Fruit fly (Drosophila melanogaster): ENCODE measurements around the gene CG2150.

CG2150 gene

DNA sequence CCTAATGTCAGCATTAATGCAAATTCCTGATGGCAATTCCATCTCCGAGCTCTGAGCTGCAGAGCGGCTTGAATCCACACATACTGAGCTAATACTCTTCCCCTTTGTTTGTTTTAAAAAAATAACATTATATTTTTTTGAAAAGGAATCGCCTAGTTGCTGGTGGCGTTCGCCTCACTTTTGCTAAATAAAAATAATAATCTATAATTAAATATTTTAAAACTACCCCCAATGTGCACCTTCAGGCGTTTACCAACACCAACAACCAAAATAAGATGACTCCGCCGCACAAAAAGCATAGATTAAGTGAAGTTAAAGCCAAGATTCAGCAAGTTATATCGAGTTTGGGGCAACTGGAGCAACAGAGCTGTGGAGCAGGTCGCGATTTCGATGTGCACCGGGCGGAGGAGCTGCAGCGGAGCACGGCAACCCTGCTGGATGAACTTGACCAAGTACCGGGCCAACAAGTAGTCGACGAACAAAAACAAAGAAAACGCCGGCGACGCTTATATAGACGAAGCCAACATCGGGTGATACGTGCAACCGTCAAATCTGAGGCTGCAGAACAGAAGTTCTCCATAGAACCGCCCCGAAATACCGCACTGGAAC, 20.4 kb downstream of the CG2150 start, which contains the start of gene CG1896 (continued):
- TF ChIP-seq achi (GFP tag; optimal IDR thresholded peaks at IDR 0.05) (peak; percentile 77), CG6163 (GFP tag; IDR thresholded peaks at IDR 0.05) (peak; percentile 83), Hr4 (GFP tag; optimal IDR thresholded peaks at IDR 0.05) (peak; percentile 64), CG10631 (GFP tag; optimal IDR thresholded peaks at IDR 0.05) (peak; percentile 65), CG16779 (tag; optimal IDR thresholded peaks at IDR 0.05) (peak; percentile 24), CG31627 (GFP tag; optimal IDR thresholded peaks at IDR 0.05) (peak; percentile 60), Lpt (GFP tag; optimal IDR thresholded peaks at IDR 0.05) (peak; percentile 10), Ets21C (GFP tag; optimal IDR thresholded peaks at IDR 0.05) (no peak), dsx (GFP tag; optimal IDR thresholded peaks at IDR 0.05; ENCODE audit: poor library complexity, severe bottlenecking) (peak; percentile 40), ss (GFP tag; optimal IDR thresholded peaks at IDR 0.05) (peak in 1 of 2 experiments; percentile 48), CG6792 (GFP tag; optimal IDR thresholded peaks at IDR 0.05) (peak; percentile 20), CG8319 (GFP tag; optimal IDR thresholded peaks at IDR 0.05) (peak; percentile 19), topi (GFP tag; optimal IDR thresholded peaks at IDR 0.05) (peak; percentile 70), CG32006 (GFP tag; optimal IDR thresholded peaks at IDR 0.05) (peak; percentile 65), lz (GFP tag; optimal IDR thresholded peaks at IDR 0.05) (peak; percentile 66), Hr38 (GFP tag; optimal IDR thresholded peaks at IDR 0.05) (no peak)

DNA sequence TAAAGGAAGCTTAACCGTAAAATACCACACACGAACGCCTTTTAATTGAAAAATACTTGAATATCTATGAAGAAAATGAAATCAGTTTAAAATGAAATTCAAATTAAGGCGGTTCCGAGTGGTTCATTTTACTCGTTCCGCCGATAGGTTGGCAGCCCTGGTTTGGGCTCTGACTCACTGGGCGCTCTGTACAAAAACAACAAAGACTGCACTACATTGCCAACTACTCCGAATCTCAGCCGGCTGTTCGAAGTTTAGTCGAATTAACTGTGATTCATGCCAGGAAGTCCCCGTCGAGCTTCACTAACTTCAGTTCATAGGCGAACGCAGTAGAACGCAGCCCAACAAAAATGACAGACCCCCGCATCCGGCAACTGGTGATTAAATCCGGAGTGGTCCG, 21.3 kb downstream of the CG2150 start, which contains the start of gene Tbca:
Gene Tbca (plus strand): TSS at position 212 of the 400 bp plus-strand sequence.
- TF ChIP-seq CG16779 (tag; optimal IDR thresholded peaks at IDR 0.05) (no peak), svp (GFP tag) (no peak), Eip78C (GFP tag) (peak; percentile 33), Hr4 (GFP tag; optimal IDR thresholded peaks at IDR 0.05) (no peak), CG31627 (GFP tag; optimal IDR thresholded peaks at IDR 0.05) (no peak), CG4318 (GFP tag; optimal IDR thresholded peaks at IDR 0.05) (no peak), Sox15 (GFP tag; optimal IDR thresholded peaks at IDR 0.05) (no peak), CG6808 (GFP tag; optimal IDR thresholded peaks at IDR 0.05) (peak; percentile 36), CG10631 (GFP tag; optimal IDR thresholded peaks at IDR 0.05) (no peak), CG11762 (GFP tag; optimal IDR thresholded peaks at IDR 0.05; ENCODE audit: insufficient read depth) (no peak), fd85E (GFP tag; optimal IDR thresholded peaks at IDR 0.05) (no peak), Eip93F (GFP tag; optimal IDR thresholded peaks at IDR 0.05) (no peak), pdm3 (GFP tag; optimal IDR thresholded peaks at IDR 0.05) (no peak), Eip75B (GFP tag; optimal IDR thresholded peaks at IDR 0.05) (no peak), CG9139 (GFP tag; optimal IDR thresholded peaks at IDR 0.05) (no peak), dsx (GFP tag; optimal IDR thresholded peaks at IDR 0.05; ENCODE audit: poor library complexity, severe bottlenecking) (no peak), CG6792 (GFP tag; optimal IDR thresholded peaks at IDR 0.05) (no peak), Lpt (GFP tag; optimal IDR thresholded peaks at IDR 0.05) (no peak), CG8319 (GFP tag; optimal IDR thresholded peaks at IDR 0.05) (no peak), Blimp-1 (GFP tag; optimal IDR thresholded peaks at IDR 0.05) (no peak), Sox14 (GFP tag; optimal IDR thresholded peaks at IDR 0.05) (peak; percentile 65), acj6 (GFP tag; optimal IDR thresholded peaks at IDR 0.05) (no peak), CG11294 (GFP tag; IDR thresholded peaks at IDR 0.05) (no peak), CG3032 (tag; optimal IDR thresholded peaks at IDR 0.05) (peak; percentile 12), Hr38 (GFP tag; optimal IDR thresholded peaks at IDR 0.05) (no peak), fkh (GFP tag; optimal IDR thresholded peaks at IDR 0.05) (no peak), CG6163 (GFP tag; IDR thresholded peaks at IDR 0.05) (peak; percentile 46; the same call in 2 of the 3 replicates), CG1621 (tag; optimal IDR thresholded peaks at IDR 0.05) (peak; percentile 94), Smox (GFP tag; optimal IDR thresholded peaks at IDR 0.05) (no peak), Ets21C (GFP tag; optimal IDR thresholded peaks at IDR 0.05) (no peak), CG3919 (GFP tag; optimal IDR thresholded peaks at IDR 0.05) (peak; percentile 34), ss (GFP tag; optimal IDR thresholded peaks at IDR 0.05) (no peak), eg (GFP tag; IDR thresholded peaks at IDR 0.05) (0 out of 3 replicates have a peak, but pooled peaks have one; percentile 5), fd59A (GFP tag; optimal IDR thresholded peaks at IDR 0.05) (no peak)

Data from whole organism, prepupa.